Fruit fly (Drosophila melanogaster): ENCODE results near the gene Ir75b.

dm6 chr3L:17841085-17841606 is 21.2 kb upstream of the Ir75b start, which contains the start of gene CG5577:
- peak; percentile 67 for TF ChIP-seq Hr96 (GFP tag; optimal IDR thresholded peaks at IDR 0.05)
- no peak for TF ChIP-seq kay (GFP tag; ENCODE audit: borderline replicate concordance)
- no peak for TF ChIP-seq ovo (GFP tag; optimal IDR thresholded peaks at IDR 0.05)
- peak; percentile 58 for TF ChIP-seq CG11617 (GFP tag; optimal IDR thresholded peaks at IDR 0.05)
- TF ChIP-seq CG33017 (tag; optimal IDR thresholded peaks at IDR 0.05): peak; percentile 57
- peak; percentile 24 for TF ChIP-seq CG7045 (GFP tag; optimal IDR thresholded peaks at IDR 0.05)
- TF ChIP-seq Mnt (GFP tag; optimal IDR thresholded peaks at IDR 0.05): peak; percentile 44
- TF ChIP-seq Crg-1 (GFP tag; optimal IDR thresholded peaks at IDR 0.05): no peak
- TF ChIP-seq pad (GFP tag; optimal IDR thresholded peaks at IDR 0.05): peak; percentile 98
- peak; percentile 31 for TF ChIP-seq Clk (GFP tag; optimal IDR thresholded peaks at IDR 0.05)
